Worm (Caenorhabditis elegans) whole organism, L3 larva: Measurements from ENCODE around the gene str-73.

Source experiments
- ama-1 ChIP-seq: fragments of 150-350 bp; optimal IDR thresholded peaks from 2 replicates; lab custom pipeline; 2018
- ceh-16 ChIP-seq: sonication (generic microtip); optimal IDR thresholded peaks from 2 replicates; lab custom pipeline; 2017; ENCODE audit warnings: missing biosample characterization, missing genetic modification characterization
- ceh-28 ChIP-seq: fragments of 150-350 bp; optimal IDR thresholded peaks from 2 replicates; lab custom pipeline; 2014; ENCODE audit warnings: missing biosample characterization, missing genetic modification reagents, missing genetic modification characterization
- ceh-82 ChIP-seq: fragments of 150-350 bp; optimal IDR thresholded peaks from 2 replicates; lab custom pipeline; 2014; ENCODE audit warnings: missing biosample characterization, missing genetic modification characterization
- ceh-9 ChIP-seq: sonication (generic microtip); optimal IDR thresholded peaks from 2 replicates; lab custom pipeline; 2018; ENCODE audit warnings: missing biosample characterization, missing genetic modification characterization
- daf-12 ChIP-seq: fragments of 150-350 bp; optimal IDR thresholded peaks from 2 replicates; lab custom pipeline; 2014; ENCODE audit warnings: missing biosample characterization, missing genetic modification reagents, missing genetic modification characterization
- egl-27 ChIP-seq: sonication (generic microtip); optimal IDR thresholded peaks from 4 replicates; lab custom pipeline; 2017; ENCODE audit warnings: missing biosample characterization, missing genetic modification reagents, missing genetic modification characterization
- elt-1 ChIP-seq: fragments of 150-350 bp; optimal IDR thresholded peaks from 2 replicates; lab custom pipeline; 2014; ENCODE audit warnings: missing biosample characterization, missing genetic modification characterization
- elt-2 ChIP-seq: sonication (generic microtip); optimal IDR thresholded peaks from 2 replicates; lab custom pipeline; 2016; ENCODE audit warnings: missing genetic modification reagents, mild to moderate bottlenecking, missing genetic modification characterization, missing compliant biosample characterization
- elt-3 ChIP-seq, 3 experiments: fragments of 150-350 bp in 1 of 3; sonication (generic microtip) in 2 of 3; optimal IDR thresholded peaks; 2 replicates in 2 of 3; 4 replicates in 1 of 3; lab custom pipeline; 2014 to 2017; ENCODE audit warnings: missing biosample characterization in 3 of 3, missing genetic modification characterization in 3 of 3
- eor-1 ChIP-seq, 2 experiments: fragments of 150-350 bp; optimal IDR thresholded peaks; 2 replicates each; lab custom pipeline; 2014 to 2018; ENCODE audit warnings: missing biosample characterization in 2 of 2, missing genetic modification characterization in 2 of 2
- fkh-2 ChIP-seq: fragments of 150-350 bp; optimal IDR thresholded peaks from 2 replicates; lab custom pipeline; 2014; ENCODE audit warnings: missing biosample characterization, missing genetic modification reagents, missing genetic modification characterization
- fos-1 ChIP-seq: fragments of 150-350 bp; optimal IDR thresholded peaks from 2 replicates; lab custom pipeline; 2014; ENCODE audit warnings: missing biosample characterization, missing genetic modification characterization
- hmg-11 ChIP-seq: sonication (generic microtip); optimal IDR thresholded peaks from 2 replicates; lab custom pipeline; 2016; ENCODE audit warnings: missing genetic modification characterization, missing compliant biosample characterization
- jun-1 ChIP-seq: fragments of 150-350 bp; optimal IDR thresholded peaks from 2 replicates; lab custom pipeline; 2014; ENCODE audit warnings: missing biosample characterization, missing genetic modification reagents, missing genetic modification characterization
- lin-15B ChIP-seq: fragments of 150-350 bp; optimal IDR thresholded peaks from 2 replicates; lab custom pipeline; 2014; ENCODE audit warnings: missing biosample characterization, missing genetic modification characterization
- lin-39 ChIP-seq: fragments of 150-350 bp; optimal IDR thresholded peaks from 2 replicates; lab custom pipeline; 2018; ENCODE audit warnings: missing biosample characterization, missing genetic modification reagents, missing genetic modification characterization
- lsy-12 ChIP-seq: sonication (generic microtip); optimal IDR thresholded peaks from 2 replicates; lab custom pipeline; 2016; ENCODE audit warnings: mild to moderate bottlenecking, missing genetic modification characterization, missing compliant biosample characterization
- mdl-1 ChIP-seq: fragments of 150-350 bp; optimal IDR thresholded peaks from 2 replicates; lab custom pipeline; 2014; ENCODE audit warnings: missing biosample characterization, missing genetic modification characterization
- mml-1 ChIP-seq: fragments of 150-350 bp; sonication (generic microtip); optimal IDR thresholded peaks from 3 replicates; lab custom pipeline; 2014; ENCODE audit warnings: missing biosample characterization, missing genetic modification characterization
- nfya-1 ChIP-seq: sonication (generic microtip); optimal IDR thresholded peaks from 2 replicates; lab custom pipeline; 2017; ENCODE audit warnings: missing genetic modification characterization, mild to moderate bottlenecking, missing compliant biosample characterization, antibody characterized with exemption, moderate library complexity; ENCODE audit not compliant: insufficient read depth
- nhr-11 ChIP-seq: fragments of 150-350 bp; optimal IDR thresholded peaks from 2 replicates; lab custom pipeline; 2014; ENCODE audit warnings: missing biosample characterization, missing genetic modification characterization
- nhr-23 ChIP-seq: fragments of 150-350 bp; optimal IDR thresholded peaks from 2 replicates; lab custom pipeline; 2014; ENCODE audit warnings: missing biosample characterization, missing genetic modification reagents, missing genetic modification characterization
- nhr-237 ChIP-seq: fragments of 150-350 bp; optimal IDR thresholded peaks from 2 replicates; lab custom pipeline; 2014; ENCODE audit warnings: missing biosample characterization, missing genetic modification characterization
- nhr-25 ChIP-seq: sonication (generic microtip); optimal IDR thresholded peaks from 2 replicates; lab custom pipeline; 2017; ENCODE audit warnings: missing biosample characterization, missing genetic modification characterization
- nhr-28 ChIP-seq: fragments of 150-350 bp; optimal IDR thresholded peaks from 2 replicates; lab custom pipeline; 2014; ENCODE audit warnings: missing biosample characterization, missing genetic modification characterization
- nhr-43 ChIP-seq: sonication (generic microtip); optimal IDR thresholded peaks from 2 replicates; lab custom pipeline; 2016; ENCODE audit warnings: mild to moderate bottlenecking, missing genetic modification characterization, missing compliant biosample characterization; ENCODE audit not compliant: poor library complexity, severe bottlenecking
- nhr-76 ChIP-seq: fragments of 150-350 bp; sonication (generic microtip); optimal IDR thresholded peaks from 5 replicates; lab custom pipeline; 2014; ENCODE audit warnings: missing biosample characterization, missing genetic modification characterization
- nhr-77 ChIP-seq: fragments of 150-350 bp; optimal IDR thresholded peaks from 2 replicates; lab custom pipeline; 2014; ENCODE audit warnings: missing biosample characterization, missing genetic modification characterization
- pha-4 ChIP-seq: fragments of 150-350 bp; optimal IDR thresholded peaks from 2 replicates; lab custom pipeline; 2014; ENCODE audit warnings: missing biosample characterization, missing genetic modification reagents, missing genetic modification characterization
- sea-2 ChIP-seq: fragments of 150-350 bp; sonication (generic microtip); optimal IDR thresholded peaks from 4 replicates; lab custom pipeline; 2014; ENCODE audit warnings: missing biosample characterization, missing genetic modification reagents, missing genetic modification characterization
- tbx-2 ChIP-seq: sonication (generic microtip); optimal IDR thresholded peaks from 2 replicates; lab custom pipeline; 2016; ENCODE audit warnings: mild to moderate bottlenecking, missing genetic modification characterization, missing compliant biosample characterization
- unc-39 ChIP-seq: sonication (generic microtip); optimal IDR thresholded peaks from 4 replicates; lab custom pipeline; 2017; ENCODE audit warnings: missing biosample characterization, missing genetic modification characterization
- unc-62 ChIP-seq: fragments of 150-350 bp; sonication (generic microtip); optimal IDR thresholded peaks from 4 replicates; lab custom pipeline; 2014; ENCODE audit warnings: missing biosample characterization, missing genetic modification reagents, missing genetic modification characterization
- zag-1 ChIP-seq: fragments of 150-350 bp; optimal IDR thresholded peaks from 2 replicates; lab custom pipeline; 2014; ENCODE audit warnings: missing biosample characterization, missing genetic modification characterization
- ztf-11 ChIP-seq: fragments of 150-350 bp; optimal IDR thresholded peaks from 2 replicates; lab custom pipeline; 2014; ENCODE audit warnings: missing biosample characterization, missing genetic modification characterization
- ztf-4 ChIP-seq: fragments of 150-350 bp; optimal IDR thresholded peaks from 2 replicates; lab custom pipeline; 2014; ENCODE audit warnings: missing biosample characterization, missing genetic modification characterization

The str-73 gene

ce11 chrV:16446191-16446590 lies 16.2 kb downstream of the str-73 start:
- TF ChIP-seq ama-1 (lab: Kevin White, UChicago): no peak
- TF ChIP-seq lsy-12 (tag; lab: Kevin White, UChicago): no peak
- no peak for TF ChIP-seq eor-1 (tag; optimal IDR thresholded peaks at IDR 0.05; lab: Kevin White, UChicago)
- TF ChIP-seq elt-3 (tag; optimal IDR thresholded peaks at IDR 0.05; lab: Kevin White, UChicago): no peak
- no peak for TF ChIP-seq nhr-77 (tag; lab: Kevin White, UChicago)
- TF ChIP-seq zag-1: no peak
- no peak for TF ChIP-seq daf-12
- TF ChIP-seq nfya-1 (tag; lab: Kevin White, UChicago): no peak
- no peak for TF ChIP-seq mml-1 (tag; lab: Kevin White, UChicago)
- no peak for TF ChIP-seq lin-39
- no peak for TF ChIP-seq nhr-11
- no peak for TF ChIP-seq unc-39
- no peak for TF ChIP-seq sea-2 (GFP tag; lab: Kevin White, UChicago)
- TF ChIP-seq mdl-1 (tag; lab: Kevin White, UChicago): no peak
- no peak for TF ChIP-seq fos-1 (tag; lab: Kevin White, UChicago)
- no peak for TF ChIP-seq nhr-76 (tag; lab: Kevin White, UChicago)
- TF ChIP-seq nhr-25: no peak
- TF ChIP-seq elt-1 (tag; lab: Kevin White, UChicago): no peak
- TF ChIP-seq nhr-28 (tag; lab: Kevin White, UChicago): no peak

ce11 chrV:16447735-16448134 lies 17.7 kb downstream of the str-73 start, which contains the start of gene T08G3.13:
Gene T08G3.13, plus strand, starts transcription at chrV:16448035.
- TF ChIP-seq eor-1 (tag; optimal IDR thresholded peaks at IDR 0.05; lab: Kevin White, UChicago) (no peak), tbx-2 (no peak), fos-1 (tag; lab: Kevin White, UChicago) (no peak), daf-12 (no peak), elt-2 (tag; lab: Kevin White, UChicago) (no peak), ceh-28 (tag; lab: Kevin White, UChicago) (no peak), nhr-11 (no peak), fkh-2 (tag; lab: Kevin White, UChicago) (no peak), nhr-23 (tag; lab: Kevin White, UChicago) (no peak), ceh-82 (tag; lab: Kevin White, UChicago) (no peak)

- no peak for TF ChIP-seq nfya-1 (tag; lab: Kevin White, UChicago)
- TF ChIP-seq, all 47 proteins: peak for 0
These were observed 25.0 kb downstream of the str-73 start, which contains the start of gene str-14 for ce11 chrV:16455065-16455464. Gene str-14, minus strand, starts transcription at chrV:16455165.

- TF ChIP-seq pha-4 (no peak), lsy-12 (tag; lab: Kevin White, UChicago) (no peak), fos-1 (tag; lab: Kevin White, UChicago) (no peak), hmg-11 (no peak), egl-27 (no peak), mdl-1 (tag; lab: Kevin White, UChicago) (no peak), ceh-16 (no peak), nhr-77 (tag; lab: Kevin White, UChicago) (no peak), nhr-43 (no peak), elt-1 (tag; lab: Kevin White, UChicago) (no peak), unc-62 (GFP tag; lab: Kevin White, UChicago) (no peak), ztf-11 (tag; lab: Kevin White, UChicago) (no peak), nhr-11 (no peak), nhr-25 (no peak), jun-1 (tag; lab: Kevin White, UChicago) (no peak), nhr-237 (tag; lab: Kevin White, UChicago) (no peak), elt-2 (tag; lab: Kevin White, UChicago) (no peak), ceh-9 (tag; lab: Kevin White, UChicago) (no peak), nhr-23 (tag; lab: Kevin White, UChicago) (no peak), ama-1 (lab: Kevin White, UChicago) (no peak)
These were observed 28.7 kb downstream of the str-73 start, which contains the start of gene str-15 for ce11 chrV:16458714-16459113. Gene str-15, minus strand, starts transcription at chrV:16458814.

ce11 chrV:16459377-16459776 lies 29.3 kb downstream of the str-73 start:
- TF ChIP-seq mdl-1 (tag; lab: Kevin White, UChicago): no peak
- TF ChIP-seq ama-1 (lab: Kevin White, UChicago): no peak
- TF ChIP-seq elt-3 (tag; optimal IDR thresholded peaks at IDR 0.05; lab: Kevin White, UChicago): no peak
- TF ChIP-seq sea-2 (GFP tag; lab: Kevin White, UChicago): no peak
- TF ChIP-seq ztf-4 (tag; lab: Kevin White, UChicago): no peak
- TF ChIP-seq lin-15B (tag; lab: Kevin White, UChicago): no peak
